Fruit fly (Drosophila melanogaster) whole organism, prepupa: Measurements from ENCODE around the gene CG7099.

ENCODE experiments used
- Blimp-1 ChIP-seq: fragments of 200-800 bp; sonication (Bioruptor generic); optimal IDR thresholded peaks from 3 replicates; lab custom pipeline; 2017; ENCODE audit warnings: missing biosample characterization, missing genetic modification characterization, mild to moderate bottlenecking, moderate library complexity, missing genetic modification reagents
- CG10631 ChIP-seq: fragments of 200-800 bp; sonication (Bioruptor generic); optimal IDR thresholded peaks from 2 replicates; lab custom pipeline; 2016; ENCODE audit warnings: missing biosample characterization, missing genetic modification characterization
- CG11902 ChIP-seq: fragments of 200-800 bp; sonication (Bioruptor generic); optimal IDR thresholded peaks from 3 replicates; lab custom pipeline; 2016; ENCODE audit warnings: missing biosample characterization, missing genetic modification characterization
- CG15336 ChIP-seq: fragments of 200-800 bp; sonication (Bioruptor generic); IDR thresholded peaks from 2 replicates; pipeline ENCODE4 v1.3.6; 2022; ENCODE audit warnings: missing biosample characterization, missing genetic modification characterization
- CG1621 ChIP-seq: fragments of 200-800 bp; sonication (Bioruptor generic); optimal IDR thresholded peaks from 3 replicates; lab custom pipeline; 2018; ENCODE audit warnings: missing biosample characterization, mild to moderate bottlenecking, missing genetic modification characterization
- CG16779 ChIP-seq: fragments of 200-800 bp; sonication (Bioruptor generic); optimal IDR thresholded peaks from 3 replicates; lab custom pipeline; 2017; ENCODE audit warnings: missing biosample characterization, mild to moderate bottlenecking, missing genetic modification characterization
- CG3032 ChIP-seq: fragments of 200-800 bp; optimal IDR thresholded peaks from 2 replicates; lab custom pipeline; 2019; ENCODE audit warnings: missing biosample characterization, mild to moderate bottlenecking, missing genetic modification characterization, moderate library complexity
- CG31627 ChIP-seq: fragments of 200-800 bp; sonication (Bioruptor generic); optimal IDR thresholded peaks from 3 replicates; lab custom pipeline; 2016; ENCODE audit warnings: missing biosample characterization, missing genetic modification characterization
- CG3919 ChIP-seq: fragments of 200-800 bp; sonication (Bioruptor generic); optimal IDR thresholded peaks from 3 replicates; lab custom pipeline; 2016; ENCODE audit warnings: missing biosample characterization, missing genetic modification characterization
- CG4318 ChIP-seq: fragments of 200-800 bp; sonication (Bioruptor generic); optimal IDR thresholded peaks from 3 replicates; lab custom pipeline; 2017; ENCODE audit warnings: missing biosample characterization, mild to moderate bottlenecking, missing genetic modification characterization
- CG6163 ChIP-seq: fragments of 200-800 bp; sonication (Bioruptor generic); IDR thresholded peaks from 3 replicates; pipeline ENCODE4 v1.3.6; 2022; ENCODE audit warnings: missing biosample characterization, missing genetic modification characterization
- CG6276 ChIP-seq: fragments of 200-800 bp; sonication (Bioruptor generic); optimal IDR thresholded peaks from 2 replicates; lab custom pipeline; 2017; ENCODE audit warnings: missing biosample characterization, mild to moderate bottlenecking, missing genetic modification characterization
- CG6792 ChIP-seq: fragments of 200-800 bp; sonication (Bioruptor generic); optimal IDR thresholded peaks from 3 replicates; lab custom pipeline; 2016; ENCODE audit warnings: missing biosample characterization, missing genetic modification characterization
- CG6854 ChIP-seq: fragments of 200-800 bp; sonication (Bioruptor generic); optimal IDR thresholded peaks from 2 replicates; lab custom pipeline; 2017; ENCODE audit warnings: missing biosample characterization, mild to moderate bottlenecking, missing genetic modification characterization
- CG7368 ChIP-seq: fragments of 200-800 bp; sonication (Bioruptor generic); optimal IDR thresholded peaks from 3 replicates; lab custom pipeline; 2016; ENCODE audit warnings: missing biosample characterization, missing genetic modification characterization
- CG8119 ChIP-seq: fragments of 200-800 bp; sonication (Bioruptor generic); IDR thresholded peaks from 3 replicates; pipeline ENCODE4 v1.3.6; 2022; ENCODE audit warnings: missing biosample characterization, missing genetic modification characterization
- CG8632 ChIP-seq: fragments of 200-800 bp; sonication (Bioruptor generic); optimal IDR thresholded peaks from 3 replicates; lab custom pipeline; 2016; ENCODE audit warnings: missing biosample characterization, missing genetic modification characterization
- CG9139 ChIP-seq: fragments of 200-800 bp; sonication (Bioruptor generic); optimal IDR thresholded peaks from 3 replicates; lab custom pipeline; 2017; ENCODE audit warnings: missing biosample characterization, mild to moderate bottlenecking, missing genetic modification characterization
- Eip75B ChIP-seq: fragments of 200-800 bp; sonication (Bioruptor generic); optimal IDR thresholded peaks from 3 replicates; lab custom pipeline; 2016; ENCODE audit warnings: missing biosample characterization, missing genetic modification characterization
- Eip78C ChIP-seq: fragments of 200-800 bp; sonication (Bioruptor generic); peaks from one replicate; lab custom pipeline; 2016; ENCODE audit warnings: missing biosample characterization, missing genetic modification characterization
- Ets21C ChIP-seq: fragments of 200-800 bp; sonication (Bioruptor generic); optimal IDR thresholded peaks from 3 replicates; lab custom pipeline; 2016; ENCODE audit warnings: missing biosample characterization, missing genetic modification characterization
- Ets96B ChIP-seq: fragments of 200-800 bp; optimal IDR thresholded peaks from 2 replicates; lab custom pipeline; 2019; ENCODE audit warnings: missing biosample characterization, mild to moderate bottlenecking, missing genetic modification characterization, moderate library complexity
- Hr39 ChIP-seq: fragments of 200-800 bp; sonication (Bioruptor generic); optimal IDR thresholded peaks from 2 replicates; lab custom pipeline; 2016; ENCODE audit warnings: missing biosample characterization, missing genetic modification characterization
- Hr4 ChIP-seq: fragments of 200-800 bp; sonication (Bioruptor generic); optimal IDR thresholded peaks from 3 replicates; lab custom pipeline; 2016; ENCODE audit warnings: missing biosample characterization, missing genetic modification characterization
- Lpt ChIP-seq: fragments of 200-800 bp; sonication (Bioruptor generic); optimal IDR thresholded peaks from 3 replicates; lab custom pipeline; 2016; ENCODE audit warnings: missing biosample characterization, missing genetic modification characterization
- Met ChIP-seq: fragments of 200-800 bp; sonication (Bioruptor generic); optimal IDR thresholded peaks from 3 replicates; lab custom pipeline; 2016; ENCODE audit warnings: missing biosample characterization, missing genetic modification characterization
- OdsH ChIP-seq: fragments of 200-800 bp; sonication (Bioruptor generic); optimal IDR thresholded peaks from 3 replicates; lab custom pipeline; 2016; ENCODE audit warnings: missing biosample characterization, missing genetic modification characterization
- Sox102F ChIP-seq: fragments of 200-800 bp; sonication (Bioruptor generic); optimal IDR thresholded peaks from 2 replicates; lab custom pipeline; 2016; ENCODE audit warnings: missing biosample characterization, mild to moderate bottlenecking, missing genetic modification characterization
- Sox14 ChIP-seq: fragments of 200-800 bp; sonication (Bioruptor generic); optimal IDR thresholded peaks from 3 replicates; lab custom pipeline; 2016; ENCODE audit warnings: missing biosample characterization, missing genetic modification characterization
- Sox15 ChIP-seq: fragments of 200-800 bp; sonication (Bioruptor generic); optimal IDR thresholded peaks from 3 replicates; lab custom pipeline; 2016; ENCODE audit warnings: missing biosample characterization, missing genetic modification characterization
- achi ChIP-seq: fragments of 200-800 bp; sonication (Bioruptor generic); optimal IDR thresholded peaks from 3 replicates; lab custom pipeline; 2016; ENCODE audit warnings: missing biosample characterization, missing genetic modification characterization
- cyc ChIP-seq: fragments of 200-800 bp; sonication (Bioruptor generic); optimal IDR thresholded peaks from 3 replicates; lab custom pipeline; 2016; ENCODE audit warnings: missing biosample characterization, missing genetic modification characterization
- dsx ChIP-seq: fragments of 200-800 bp; optimal IDR thresholded peaks from 3 replicates; lab custom pipeline; 2019; ENCODE audit warnings: missing biosample characterization, mild to moderate bottlenecking, missing genetic modification characterization, moderate library complexity; ENCODE audit not compliant: poor library complexity, severe bottlenecking
- eg ChIP-seq: fragments of 200-800 bp; sonication (Bioruptor generic); IDR thresholded peaks from 3 replicates; pipeline ENCODE4 v1.3.6; 2022; ENCODE audit warnings: missing biosample characterization, missing genetic modification characterization
- esn ChIP-seq: fragments of 200-800 bp; sonication (Bioruptor generic); optimal IDR thresholded peaks from 2 replicates; lab custom pipeline; 2016; ENCODE audit warnings: missing biosample characterization, mild to moderate bottlenecking, missing genetic modification characterization, moderate library complexity
- fd59A ChIP-seq: fragments of 200-800 bp; sonication (Bioruptor generic); optimal IDR thresholded peaks from 2 replicates; lab custom pipeline; 2017; ENCODE audit warnings: missing biosample characterization, mild to moderate bottlenecking, missing genetic modification characterization, missing genetic modification reagents
- fd85E ChIP-seq: fragments of 200-800 bp; sonication (Bioruptor generic); optimal IDR thresholded peaks from 3 replicates; lab custom pipeline; 2016; ENCODE audit warnings: missing biosample characterization, missing genetic modification characterization
- fkh ChIP-seq: fragments of 200-800 bp; sonication (Bioruptor generic); optimal IDR thresholded peaks from 3 replicates; lab custom pipeline; 2017; ENCODE audit warnings: missing biosample characterization, mild to moderate bottlenecking, missing genetic modification characterization, moderate library complexity
- lz ChIP-seq: fragments of 200-800 bp; sonication (Bioruptor generic); optimal IDR thresholded peaks from 3 replicates; lab custom pipeline; 2016; ENCODE audit warnings: missing biosample characterization, missing genetic modification characterization
- net ChIP-seq: fragments of 200-800 bp; sonication (Bioruptor generic); optimal IDR thresholded peaks from 3 replicates; lab custom pipeline; 2016; ENCODE audit warnings: missing biosample characterization, missing genetic modification characterization
- pdm3 ChIP-seq: fragments of 200-800 bp; sonication (Bioruptor generic); optimal IDR thresholded peaks from 3 replicates; lab custom pipeline; 2016; ENCODE audit warnings: missing biosample characterization, missing genetic modification characterization
- salr ChIP-seq, 2 experiments: fragments of 200-800 bp; sonication (Bioruptor generic); optimal IDR thresholded peaks; 3 replicates each; lab custom pipeline; 2016 to 2018; ENCODE audit warnings: missing biosample characterization in 2 of 2, missing genetic modification characterization in 2 of 2, mild to moderate bottlenecking in 1 of 2
- spab ChIP-seq: fragments of 200-800 bp; sonication (Bioruptor generic); optimal IDR thresholded peaks from 2 replicates; lab custom pipeline; 2017; ENCODE audit warnings: missing biosample characterization, mild to moderate bottlenecking, missing genetic modification characterization, missing genetic modification reagents
- vri ChIP-seq: fragments of 200-800 bp; sonication (Bioruptor generic); optimal IDR thresholded peaks from 3 replicates; lab custom pipeline; 2016; ENCODE audit warnings: missing biosample characterization, mild to moderate bottlenecking, missing genetic modification characterization

The CG7099 gene

dm6 chr2L:13394903-13395302 is 7.5 kb downstream of the CG7099 start, which contains the start of gene RpL24 (continued):
- TF ChIP-seq CG6163 (GFP tag; lab: Robert Waterston, UW) = peak; percentile 94
- TF ChIP-seq lz (GFP tag; lab: Kevin White, UChicago) = peak; percentile 90
- TF ChIP-seq Lpt (GFP tag; lab: Kevin White, UChicago) = peak; percentile 23
- TF ChIP-seq cyc (GFP tag; lab: Kevin White, UChicago) = peak; percentile 84
- peak; percentile 95 for TF ChIP-seq net (GFP tag; lab: Kevin White, UChicago)
- peak; percentile 36 for TF ChIP-seq CG11902 (GFP tag; lab: Kevin White, UChicago)
- TF ChIP-seq Sox102F (GFP tag; lab: Kevin White, UChicago) = peak; percentile 91
- TF ChIP-seq CG3919 (GFP tag; lab: Kevin White, UChicago) = peak; percentile 95

- TF ChIP-seq CG6276 (GFP tag; lab: Kevin White, UChicago) = no peak
- TF ChIP-seq Sox102F (GFP tag; lab: Kevin White, UChicago) = no peak
- TF ChIP-seq fd59A (GFP tag; lab: Kevin White, UChicago) = no peak
- no peak for TF ChIP-seq esn (GFP tag; lab: Kevin White, UChicago)
- TF ChIP-seq CG8632 (GFP tag; lab: Kevin White, UChicago) = no peak
These were observed 8.7 kb downstream of the CG7099 start, which contains the start of gene CG16957 for dm6 chr2L:13396084-13396483. Gene CG16957 (minus strand): TSS chr2L:13396184.

dm6 chr2L:13397393-13397792 is 10.0 kb downstream of the CG7099 start:
- TF ChIP-seq CG16779 (tag; lab: Kevin White, UChicago) (no peak), OdsH (no peak), CG6854 (no peak), dsx (GFP tag; lab: Kevin White, UChicago) (no peak), esn (GFP tag; lab: Kevin White, UChicago) (no peak), CG31627 (GFP tag; lab: Kevin White, UChicago) (no peak)
- TF ChIP-seq, all 60 proteins: peak for 0

- TF ChIP-seq pdm3 (no peak), fd85E (no peak), fkh (GFP tag; lab: Kevin White, UChicago) (no peak), lz (GFP tag; lab: Kevin White, UChicago) (peak; percentile 25), Eip78C (GFP tag; lab: Kevin White, UChicago) (peak; percentile 83), Hr39 (no peak), CG3032 (peak; percentile 12), CG8119 (GFP tag; lab: Robert Waterston, UW) (no peak), vri (GFP tag; lab: Kevin White, UChicago) (no peak), net (GFP tag; lab: Kevin White, UChicago) (no peak), eg (GFP tag; lab: Robert Waterston, UW) (no peak), cyc (GFP tag; lab: Kevin White, UChicago) (peak; percentile 2), CG1621 (tag; lab: Kevin White, UChicago) (no peak), CG15336 (GFP tag; lab: Robert Waterston, UW) (no peak), CG6854 (no peak), Sox15 (GFP tag; lab: Kevin White, UChicago) (no peak), CG8632 (GFP tag; lab: Kevin White, UChicago) (peak; percentile 3), Ets21C (GFP tag; lab: Kevin White, UChicago) (no peak), Sox14 (GFP tag; lab: Kevin White, UChicago) (no peak), CG10631 (no peak), Hr4 (GFP tag; lab: Kevin White, UChicago) (no peak), spab (GFP tag; lab: Kevin White, UChicago) (no peak), CG4318 (GFP tag; lab: Kevin White, UChicago) (no peak), achi (GFP tag; lab: Kevin White, UChicago) (no peak), CG7368 (no peak), esn (GFP tag; lab: Kevin White, UChicago) (peak; percentile 27), CG9139 (no peak), Ets96B (no peak), Blimp-1 (GFP tag; lab: Kevin White, UChicago) (no peak), CG11902 (GFP tag; lab: Kevin White, UChicago) (no peak), Lpt (GFP tag; lab: Kevin White, UChicago) (no peak), salr (GFP tag; optimal IDR thresholded peaks at IDR 0.05; lab: Kevin White, UChicago) (no peak), Eip75B (no peak), OdsH (peak; percentile 19), Met (peak; percentile 33), CG6792 (GFP tag; lab: Kevin White, UChicago) (no peak)
These were observed 11.3 kb downstream of the CG7099 start, which contains the start of the genes CG10859 and CG7110 for dm6 chr2L:13398614-13399161. Gene CG10859 (minus strand): TSS chr2L:13398664. Gene CG7110 (plus strand): TSS chr2L:13398991.
